Worm (Caenorhabditis elegans) whole organism, L2 larva: ENCODE results near the gene oef-1.
"Not testable (repeated sequence)": the region's sequence is repeated elsewhere in the genome, so short reads cannot be mapped to it uniquely, and the experiment has no call there.

Experiments used
- C34F6.9 ChIP-seq: fragments of 150-350 bp; optimal IDR thresholded peaks from 2 replicates; lab custom pipeline; 2014; ENCODE audit warnings: missing biosample characterization, missing genetic modification characterization
- F13H6.1 ChIP-seq: sonication (generic microtip); optimal IDR thresholded peaks from 2 replicates; lab custom pipeline; 2016; ENCODE audit warnings: missing genetic modification characterization, missing compliant biosample characterization
- R02D3.7 ChIP-seq: fragments of 150-350 bp; optimal IDR thresholded peaks from 2 replicates; lab custom pipeline; 2014; ENCODE audit warnings: missing biosample characterization, missing genetic modification characterization
- ZK546.5 ChIP-seq: sonication (generic microtip); optimal IDR thresholded peaks from 2 replicates; lab custom pipeline; 2017; ENCODE audit warnings: missing biosample characterization, missing genetic modification characterization
- alr-1 ChIP-seq: fragments of 150-350 bp; optimal IDR thresholded peaks from 2 replicates; lab custom pipeline; 2014; ENCODE audit warnings: missing biosample characterization, missing genetic modification characterization
- aly-2 ChIP-seq: fragments of 150-350 bp; optimal IDR thresholded peaks from 2 replicates; lab custom pipeline; 2014; ENCODE audit warnings: missing biosample characterization, missing genetic modification characterization
- blmp-1 ChIP-seq: sonication (generic microtip); optimal IDR thresholded peaks from 2 replicates; lab custom pipeline; 2017; ENCODE audit warnings: missing genetic modification characterization, mild to moderate bottlenecking, missing compliant biosample characterization, antibody characterized with exemption, moderate library complexity; ENCODE audit not compliant: insufficient read depth
- ceh-82 ChIP-seq: fragments of 150-350 bp; optimal IDR thresholded peaks from 2 replicates; lab custom pipeline; 2014; ENCODE audit warnings: missing biosample characterization, missing genetic modification characterization
- crh-2 ChIP-seq: sonication (generic microtip); optimal IDR thresholded peaks from 2 replicates; lab custom pipeline; 2017; ENCODE audit warnings: missing biosample characterization, missing genetic modification characterization
- dmd-4 ChIP-seq: sonication (generic microtip); optimal IDR thresholded peaks from 2 replicates; lab custom pipeline; 2017; ENCODE audit warnings: missing biosample characterization, missing genetic modification characterization
- elt-1 ChIP-seq: fragments of 150-350 bp; optimal IDR thresholded peaks from 2 replicates; lab custom pipeline; 2014; ENCODE audit warnings: missing biosample characterization, missing genetic modification characterization
- fos-1 ChIP-seq: fragments of 150-350 bp; optimal IDR thresholded peaks from 2 replicates; lab custom pipeline; 2014; ENCODE audit warnings: missing biosample characterization, missing genetic modification characterization
- gmeb-1 ChIP-seq: fragments of 150-350 bp; optimal IDR thresholded peaks from 2 replicates; lab custom pipeline; 2014; ENCODE audit warnings: missing biosample characterization, missing genetic modification characterization
- lin-13 ChIP-seq: fragments of 150-350 bp; optimal IDR thresholded peaks from 2 replicates; lab custom pipeline; 2014; ENCODE audit warnings: missing biosample characterization, missing genetic modification reagents, missing genetic modification characterization
- lin-39 ChIP-seq: fragments of 150-350 bp; optimal IDR thresholded peaks from 2 replicates; lab custom pipeline; 2014; ENCODE audit warnings: missing biosample characterization, missing genetic modification reagents, missing genetic modification characterization
- lsy-2 ChIP-seq, 2 experiments: fragments of 150-350 bp in 1 of 2; sonication (generic microtip) in 1 of 2; optimal IDR thresholded peaks; 2 replicates each; lab custom pipeline; 2014 to 2017; ENCODE audit warnings: missing biosample characterization in 2 of 2, missing genetic modification characterization in 2 of 2
- mdl-1 ChIP-seq, 2 experiments: fragments of 150-350 bp in 1 of 2; sonication (generic microtip) in 1 of 2; optimal IDR thresholded peaks; 2 replicates each; lab custom pipeline; 2017; ENCODE audit warnings: missing biosample characterization in 2 of 2, missing genetic modification characterization in 2 of 2
- nhr-10 ChIP-seq: sonication (generic microtip); optimal IDR thresholded peaks from 2 replicates; lab custom pipeline; 2017; ENCODE audit warnings: missing biosample characterization, missing genetic modification characterization
- nhr-11 ChIP-seq: fragments of 150-350 bp; optimal IDR thresholded peaks from 2 replicates; lab custom pipeline; 2014; ENCODE audit warnings: missing biosample characterization, missing genetic modification characterization
- nhr-129 ChIP-seq: fragments of 150-350 bp; optimal IDR thresholded peaks from 2 replicates; lab custom pipeline; 2014; ENCODE audit warnings: missing biosample characterization, missing genetic modification characterization
- nhr-237 ChIP-seq: fragments of 150-350 bp; optimal IDR thresholded peaks from 2 replicates; lab custom pipeline; 2014; ENCODE audit warnings: missing biosample characterization, missing genetic modification characterization
- nhr-25 ChIP-seq: fragments of 150-350 bp; sonication (generic microtip); optimal IDR thresholded peaks from 3 replicates; lab custom pipeline; 2014; ENCODE audit warnings: missing biosample characterization, missing genetic modification characterization
- nhr-6 ChIP-seq: fragments of 150-350 bp; optimal IDR thresholded peaks from 2 replicates; lab custom pipeline; 2014; ENCODE audit warnings: missing biosample characterization, missing genetic modification characterization
- nhr-77 ChIP-seq: fragments of 150-350 bp; optimal IDR thresholded peaks from 2 replicates; lab custom pipeline; 2014; ENCODE audit warnings: missing biosample characterization, missing genetic modification characterization
- peb-1 ChIP-seq: fragments of 150-350 bp; optimal IDR thresholded peaks from 2 replicates; lab custom pipeline; 2014; ENCODE audit warnings: missing biosample characterization, missing genetic modification characterization
- sem-4 ChIP-seq: fragments of 150-350 bp; optimal IDR thresholded peaks from 2 replicates; lab custom pipeline; 2014; ENCODE audit warnings: missing biosample characterization, missing genetic modification reagents, missing genetic modification characterization
- skn-1 ChIP-seq: sonication (generic microtip); optimal IDR thresholded peaks from 2 replicates; lab custom pipeline; 2017; ENCODE audit warnings: missing biosample characterization, missing genetic modification characterization
- sma-9 ChIP-seq, 2 experiments: fragments of 150-350 bp in 1 of 2; sonication (generic microtip) in 1 of 2; optimal IDR thresholded peaks; 2 replicates each; lab custom pipeline; 2014 to 2016; ENCODE audit warnings: missing genetic modification characterization in 2 of 2, mild to moderate bottlenecking in 1 of 2, missing biosample characterization in 1 of 2, missing compliant biosample characterization in 1 of 2, missing genetic modification reagents in 1 of 2, moderate library complexity in 1 of 2
- snpc-4 ChIP-seq: fragments of 150-350 bp; optimal IDR thresholded peaks from 2 replicates; lab custom pipeline; 2014; ENCODE audit warnings: missing biosample characterization, missing genetic modification characterization
- unc-39 ChIP-seq: fragments of 150-350 bp; optimal IDR thresholded peaks from 2 replicates; lab custom pipeline; 2014; ENCODE audit warnings: missing biosample characterization, missing genetic modification characterization
- unc-55 ChIP-seq: fragments of 150-350 bp; sonication (generic microtip); optimal IDR thresholded peaks from 3 replicates; lab custom pipeline; 2014; ENCODE audit warnings: missing biosample characterization, missing genetic modification reagents, missing genetic modification characterization
- zag-1 ChIP-seq: fragments of 150-350 bp; optimal IDR thresholded peaks from 2 replicates; lab custom pipeline; 2014; ENCODE audit warnings: missing biosample characterization, missing genetic modification characterization
- ztf-1 ChIP-seq: fragments of 200-800 bp; sonication (Bioruptor generic); conservative IDR thresholded peaks from 2 replicates; pipeline ENCODE4 v1.3.6; 2022; ENCODE audit warnings: missing genetic modification characterization, missing compliant biosample characterization
- ztf-11 ChIP-seq: sonication (generic microtip); optimal IDR thresholded peaks from 2 replicates; lab custom pipeline; 2017; ENCODE audit warnings: missing biosample characterization, missing genetic modification characterization
- ztf-4 ChIP-seq: fragments of 150-350 bp; optimal IDR thresholded peaks from 2 replicates; lab custom pipeline; 2014; ENCODE audit warnings: missing biosample characterization, missing genetic modification characterization

Gene oef-1

ce11 chrIV:7556265-7556866 lies 8.1 kb downstream of the oef-1 start, which contains the start of the genes F49E8.7, F49E8.8 and nprl-2:
TSS of gene F49E8.7 (minus strand) at chrIV:7556365.
TSS of gene F49E8.8 (plus strand) at chrIV:7556637.
TSS of gene nprl-2 (plus strand) at chrIV:7556816.
- TF ChIP-seq nhr-11 (tag; lab: Kevin White, UChicago) (no peak), C34F6.9 (peak; percentile 7)

- TF ChIP-seq unc-39, result no peak
- no peak for TF ChIP-seq R02D3.7 (tag; lab: Kevin White, UChicago)
- no peak for TF ChIP-seq ceh-82 (tag; lab: Kevin White, UChicago)
- TF ChIP-seq ztf-1 (GFP tag; lab: Robert Waterston, UW), result no peak
- no peak for TF ChIP-seq elt-1
- no peak for TF ChIP-seq zag-1 (tag; lab: Kevin White, UChicago)
- no peak for TF ChIP-seq nhr-11 (tag; lab: Kevin White, UChicago)
- no peak for TF ChIP-seq lin-39 (tag; lab: Kevin White, UChicago)
- TF ChIP-seq C34F6.9, result no peak
- TF ChIP-seq nhr-237 (tag; lab: Kevin White, UChicago), result no peak
- TF ChIP-seq snpc-4, result no peak
- TF ChIP-seq, all 48 proteins: peak for 0
Measured at ce11 chrIV:7558653-7559052, 10.4 kb downstream of the oef-1 start.

- no peak for TF ChIP-seq unc-39
- TF ChIP-seq lsy-2 (tag; optimal IDR thresholded peaks at IDR 0.05; lab: Kevin White, UChicago), result no peak
- no peak for TF ChIP-seq lin-39 (tag; lab: Kevin White, UChicago)
- TF ChIP-seq blmp-1 (tag; lab: Kevin White, UChicago), result no peak
- TF ChIP-seq peb-1 (tag; lab: Kevin White, UChicago), result no peak
- no peak for TF ChIP-seq mdl-1 (tag; optimal IDR thresholded peaks at IDR 0.05; lab: Kevin White, UChicago)
- no peak for TF ChIP-seq nhr-77
- no peak for TF ChIP-seq unc-55 (GFP tag; lab: Kevin White, UChicago)
- no peak for TF ChIP-seq nhr-6 (tag; lab: Kevin White, UChicago)
- no peak for TF ChIP-seq nhr-10 (tag; lab: Kevin White, UChicago)
- TF ChIP-seq skn-1 (tag; lab: Kevin White, UChicago), result no peak
- TF ChIP-seq R02D3.7 (tag; lab: Kevin White, UChicago), result no peak
- TF ChIP-seq gmeb-1 (tag; lab: Kevin White, UChicago), result no peak
- no peak for TF ChIP-seq sma-9 (GFP tag; optimal IDR thresholded peaks at IDR 0.05; lab: Kevin White, UChicago)
- no peak for TF ChIP-seq sma-9 (tag; optimal IDR thresholded peaks at IDR 0.05; lab: Kevin White, UChicago)
- TF ChIP-seq ZK546.5 (tag; lab: Kevin White, UChicago), result no peak
Measured at ce11 chrIV:7559237-7559636, 11.0 kb downstream of the oef-1 start.

- TF ChIP-seq nhr-129 (tag; lab: Kevin White, UChicago) (peak; percentile 71), zag-1 (tag; lab: Kevin White, UChicago) (peak; percentile 22), crh-2 (tag; lab: Kevin White, UChicago) (peak; percentile 52), unc-55 (GFP tag; lab: Kevin White, UChicago) (peak; percentile 78), lsy-2 (tag; optimal IDR thresholded peaks at IDR 0.05; lab: Kevin White, UChicago) (peak in 1 of 2 experiments; percentile 66), F13H6.1 (no peak), lin-13 (GFP tag; lab: Kevin White, UChicago) (peak; percentile 53), elt-1 (no peak), sem-4 (tag; lab: Kevin White, UChicago) (peak; percentile 60), C34F6.9 (peak; percentile 67), gmeb-1 (tag; lab: Kevin White, UChicago) (peak; percentile 33)
Measured at ce11 chrIV:7561614-7562142, 13.5 kb downstream of the oef-1 start, which contains the start of gene ima-3. TSS of gene ima-3 (minus strand) at chrIV:7561664.

ce11 chrIV:7563850-7564249 lies 15.6 kb downstream of the oef-1 start, which contains the start of gene F32E10.9:
TSS of gene F32E10.9 (minus strand) at chrIV:7563950.
- not testable (repeated sequence) for TF ChIP-seq elt-1; lin-39 (tag; lab: Kevin White, UChicago); nhr-129 (tag; lab: Kevin White, UChicago)

ce11 chrIV:7567557-7568010 lies 19.4 kb downstream of the oef-1 start, which contains the start of gene F32E10.8:
TSS of gene F32E10.8 (plus strand) at chrIV:7567607.
- TF ChIP-seq fos-1 (tag; lab: Kevin White, UChicago) (no peak), lsy-2 (tag; optimal IDR thresholded peaks at IDR 0.05; lab: Kevin White, UChicago) (no peak), aly-2 (tag; lab: Kevin White, UChicago) (no peak), ztf-11 (tag; lab: Kevin White, UChicago) (no peak), sma-9 (GFP tag; optimal IDR thresholded peaks at IDR 0.05; lab: Kevin White, UChicago) (no peak), sma-9 (tag; optimal IDR thresholded peaks at IDR 0.05; lab: Kevin White, UChicago) (no peak), lin-13 (GFP tag; lab: Kevin White, UChicago) (no peak), dmd-4 (no peak), ceh-82 (tag; lab: Kevin White, UChicago) (no peak), ztf-4 (tag; lab: Kevin White, UChicago) (no peak), skn-1 (tag; lab: Kevin White, UChicago) (no peak), ztf-1 (GFP tag; lab: Robert Waterston, UW) (no peak), lin-39 (tag; lab: Kevin White, UChicago) (no peak), alr-1 (tag; lab: Kevin White, UChicago) (no peak), nhr-25 (no peak), crh-2 (tag; lab: Kevin White, UChicago) (no peak), nhr-129 (tag; lab: Kevin White, UChicago) (no peak), F13H6.1 (no peak), nhr-77 (no peak)
